Worm (Caenorhabditis elegans) whole organism, late embryonic: ENCODE measurements around the gene inx-3.

ENCODE experiments used
- C08G9.2 ChIP-seq: sonication (generic microtip); optimal IDR thresholded peaks from 2 replicates; lab custom pipeline; 2016; ENCODE audit warnings: mild to moderate bottlenecking, missing genetic modification characterization, moderate library complexity, missing compliant biosample characterization
- F13H6.1 ChIP-seq: sonication (generic microtip); optimal IDR thresholded peaks from 2 replicates; lab custom pipeline; 2016; ENCODE audit warnings: missing genetic modification characterization, missing compliant biosample characterization
- T23F11.4 ChIP-seq: fragments of 200-800 bp; sonication (Bioruptor generic); optimal IDR thresholded peaks from 2 replicates; lab custom pipeline; 2018; ENCODE audit warnings: mild to moderate bottlenecking, missing genetic modification characterization, missing compliant biosample characterization
- Y22D7AL.16 ChIP-seq: sonication (generic microtip); optimal IDR thresholded peaks from 2 replicates; lab custom pipeline; 2016; ENCODE audit warnings: missing genetic modification characterization, missing compliant biosample characterization
- ahr-1 ChIP-seq: sonication (generic microtip); optimal IDR thresholded peaks from 2 replicates; lab custom pipeline; 2016; ENCODE audit warnings: missing genetic modification characterization, missing compliant biosample characterization
- ceh-18 ChIP-seq: sonication (generic microtip); optimal IDR thresholded peaks from 2 replicates; lab custom pipeline; 2016; ENCODE audit warnings: missing genetic modification characterization, missing compliant biosample characterization
- ceh-2 ChIP-seq: sonication (generic microtip); optimal IDR thresholded peaks from 2 replicates; lab custom pipeline; 2016; ENCODE audit warnings: missing genotype, missing genetic modification characterization, missing compliant biosample characterization
- ceh-24 ChIP-seq: sonication (generic microtip); optimal IDR thresholded peaks from 2 replicates; lab custom pipeline; 2016; ENCODE audit warnings: mild to moderate bottlenecking, missing genetic modification characterization, missing compliant biosample characterization
- ceh-31 ChIP-seq: sonication (generic microtip); optimal IDR thresholded peaks from 2 replicates; lab custom pipeline; 2016; ENCODE audit warnings: missing genetic modification characterization, missing compliant biosample characterization
- ceh-34 ChIP-seq: sonication (generic microtip); optimal IDR thresholded peaks from 2 replicates; lab custom pipeline; 2016; ENCODE audit warnings: mild to moderate bottlenecking, missing genetic modification characterization, missing compliant biosample characterization
- ceh-45 ChIP-seq: fragments of 200-800 bp; sonication (Bioruptor generic); IDR thresholded peaks from 2 replicates; pipeline ENCODE4 v1.3.6; 2022; ENCODE audit warnings: missing genetic modification reagents, missing genetic modification characterization, missing compliant biosample characterization
- ceh-48 ChIP-seq: sonication (generic microtip); optimal IDR thresholded peaks from 2 replicates; lab custom pipeline; 2016; ENCODE audit warnings: missing genetic modification characterization, inconsistent platforms, missing compliant biosample characterization
- ceh-6 ChIP-seq: fragments of 200-800 bp; sonication (Bioruptor generic); optimal IDR thresholded peaks from 2 replicates; lab custom pipeline; 2018; ENCODE audit warnings: mild to moderate bottlenecking, missing genetic modification characterization, missing compliant biosample characterization
- ceh-9 ChIP-seq: sonication (generic microtip); optimal IDR thresholded peaks from 2 replicates; lab custom pipeline; 2016; ENCODE audit warnings: mild to moderate bottlenecking, missing genetic modification characterization, inconsistent platforms, missing compliant biosample characterization
- dmd-4 ChIP-seq: sonication (generic microtip); optimal IDR thresholded peaks from 2 replicates; lab custom pipeline; 2016; ENCODE audit warnings: borderline replicate concordance, missing genetic modification characterization, missing compliant biosample characterization
- dve-1 ChIP-seq: sonication (generic microtip); optimal IDR thresholded peaks from 2 replicates; lab custom pipeline; 2017; ENCODE audit warnings: antibody characterized with exemption, mild to moderate bottlenecking, missing genetic modification characterization, missing compliant biosample characterization
- elt-4 ChIP-seq: sonication (generic microtip); optimal IDR thresholded peaks from 2 replicates; lab custom pipeline; 2016; ENCODE audit warnings: missing genetic modification characterization, missing compliant biosample characterization
- ets-4 ChIP-seq: sonication (generic microtip); optimal IDR thresholded peaks from 2 replicates; lab custom pipeline; 2016; ENCODE audit warnings: missing genetic modification characterization, missing compliant biosample characterization
- eyg-1 ChIP-seq: sonication (generic microtip); optimal IDR thresholded peaks from 2 replicates; lab custom pipeline; 2016; ENCODE audit warnings: missing genotype, missing genetic modification characterization, missing compliant biosample characterization
- fkh-10 ChIP-seq: fragments of 150-350 bp; optimal IDR thresholded peaks from 2 replicates; lab custom pipeline; 2014; ENCODE audit warnings: missing biosample characterization, missing genetic modification reagents, missing genetic modification characterization
- hlh-13 ChIP-seq: fragments of 200-800 bp; sonication (Bioruptor generic); optimal IDR thresholded peaks from 2 replicates; lab custom pipeline; 2018; ENCODE audit warnings: mild to moderate bottlenecking, missing genetic modification characterization, missing compliant biosample characterization
- hlh-6 ChIP-seq: sonication (generic microtip); optimal IDR thresholded peaks from 2 replicates; lab custom pipeline; 2016; ENCODE audit warnings: missing genotype, missing genetic modification characterization, missing compliant biosample characterization
- hlh-8 ChIP-seq: sonication (generic microtip); optimal IDR thresholded peaks from 2 replicates; lab custom pipeline; 2016; ENCODE audit warnings: missing genotype, missing genetic modification characterization, missing compliant biosample characterization
- lim-6 ChIP-seq: sonication (generic microtip); optimal IDR thresholded peaks from 2 replicates; lab custom pipeline; 2016; ENCODE audit warnings: missing genetic modification characterization, missing compliant biosample characterization
- madf-2 ChIP-seq: sonication (generic microtip); optimal IDR thresholded peaks from 2 replicates; lab custom pipeline; 2017; ENCODE audit warnings: missing genetic modification characterization, missing compliant biosample characterization
- nfya-1 ChIP-seq: sonication (generic microtip); optimal IDR thresholded peaks from 2 replicates; lab custom pipeline; 2017; ENCODE audit warnings: missing genetic modification characterization, mild to moderate bottlenecking, missing compliant biosample characterization, antibody characterized with exemption, moderate library complexity
- nhr-232 ChIP-seq: sonication (generic microtip); optimal IDR thresholded peaks from 2 replicates; lab custom pipeline; 2016; ENCODE audit warnings: missing genetic modification characterization, missing compliant biosample characterization
- pat-9 ChIP-seq: fragments of 200-800 bp; sonication (Bioruptor generic); optimal IDR thresholded peaks from 2 replicates; lab custom pipeline; 2018; ENCODE audit warnings: mild to moderate bottlenecking, missing genetic modification characterization, moderate library complexity, missing compliant biosample characterization
- pax-1 ChIP-seq: fragments of 150-350 bp; optimal IDR thresholded peaks from 2 replicates; lab custom pipeline; 2014; ENCODE audit warnings: missing biosample characterization, missing genetic modification characterization
- pha-2 ChIP-seq: sonication (generic microtip); optimal IDR thresholded peaks from 2 replicates; lab custom pipeline; 2017; ENCODE audit warnings: mild to moderate bottlenecking, missing genetic modification characterization, missing compliant biosample characterization
- pqm-1 ChIP-seq: sonication (generic microtip); optimal IDR thresholded peaks from 2 replicates; lab custom pipeline; 2016; ENCODE audit warnings: missing genetic modification characterization, missing compliant biosample characterization
- pros-1 ChIP-seq: fragments of 150-350 bp; optimal IDR thresholded peaks from 2 replicates; lab custom pipeline; 2014; ENCODE audit warnings: missing biosample characterization, missing genetic modification reagents, missing genetic modification characterization
- ref-2 ChIP-seq: sonication (generic microtip); optimal IDR thresholded peaks from 2 replicates; lab custom pipeline; 2016; ENCODE audit warnings: missing genetic modification characterization, missing compliant biosample characterization
- sdc-2 ChIP-seq: sonication (generic microtip); optimal IDR thresholded peaks from 2 replicates; lab custom pipeline; 2016; ENCODE audit warnings: missing genotype, missing genetic modification characterization, missing compliant biosample characterization
- sox-2 ChIP-seq: fragments of 200-800 bp; sonication (Bioruptor generic); IDR thresholded peaks from 2 replicates; pipeline ENCODE4 v1.3.6; 2022; ENCODE audit warnings: missing genetic modification reagents, missing genetic modification characterization, missing compliant biosample characterization
- syd-9 ChIP-seq: sonication (generic microtip); optimal IDR thresholded peaks from 2 replicates; lab custom pipeline; 2016; ENCODE audit warnings: mild to moderate bottlenecking, missing genetic modification characterization, moderate library complexity, missing compliant biosample characterization
- tbx-2 ChIP-seq: sonication (generic microtip); optimal IDR thresholded peaks from 2 replicates; lab custom pipeline; 2016; ENCODE audit warnings: missing genetic modification characterization, missing compliant biosample characterization
- ttx-3 ChIP-seq: sonication (generic microtip); optimal IDR thresholded peaks from 2 replicates; lab custom pipeline; 2016; ENCODE audit warnings: missing genetic modification reagents, missing genetic modification characterization, missing compliant biosample characterization
- unc-3 ChIP-seq, 2 experiments: fragments of 200-800 bp in 1 of 2; sonication (Bioruptor generic) in 1 of 2; sonication (generic microtip) in 1 of 2; conservative IDR thresholded peaks in 1 of 2; optimal IDR thresholded peaks in 1 of 2; 2 replicates each; pipeline versions ENCODE4 v1.3.6 to Lab custom; 2016 to 2022; ENCODE audit warnings: missing compliant biosample characterization in 2 of 2, missing genetic modification characterization in 2 of 2, missing genetic modification reagents in 1 of 2
- unc-42 ChIP-seq: sonication (generic microtip); optimal IDR thresholded peaks from 2 replicates; lab custom pipeline; 2016; ENCODE audit warnings: missing genotype, missing genetic modification characterization, missing compliant biosample characterization
- unc-55 ChIP-seq: sonication (generic microtip); optimal IDR thresholded peaks from 2 replicates; lab custom pipeline; 2017; ENCODE audit warnings: missing biosample characterization, missing genetic modification reagents, missing genetic modification characterization
- unc-86 ChIP-seq: sonication (generic microtip); optimal IDR thresholded peaks from 2 replicates; lab custom pipeline; 2016; ENCODE audit warnings: missing genetic modification characterization, missing compliant biosample characterization
- zip-5 ChIP-seq: sonication (generic microtip); optimal IDR thresholded peaks from 2 replicates; lab custom pipeline; 2016; ENCODE audit warnings: missing genetic modification characterization, missing compliant biosample characterization
- ztf-16 ChIP-seq: sonication (generic microtip); optimal IDR thresholded peaks from 2 replicates; lab custom pipeline; 2017; ENCODE audit warnings: missing genetic modification characterization, missing compliant biosample characterization

inx-3 gene

DNA sequence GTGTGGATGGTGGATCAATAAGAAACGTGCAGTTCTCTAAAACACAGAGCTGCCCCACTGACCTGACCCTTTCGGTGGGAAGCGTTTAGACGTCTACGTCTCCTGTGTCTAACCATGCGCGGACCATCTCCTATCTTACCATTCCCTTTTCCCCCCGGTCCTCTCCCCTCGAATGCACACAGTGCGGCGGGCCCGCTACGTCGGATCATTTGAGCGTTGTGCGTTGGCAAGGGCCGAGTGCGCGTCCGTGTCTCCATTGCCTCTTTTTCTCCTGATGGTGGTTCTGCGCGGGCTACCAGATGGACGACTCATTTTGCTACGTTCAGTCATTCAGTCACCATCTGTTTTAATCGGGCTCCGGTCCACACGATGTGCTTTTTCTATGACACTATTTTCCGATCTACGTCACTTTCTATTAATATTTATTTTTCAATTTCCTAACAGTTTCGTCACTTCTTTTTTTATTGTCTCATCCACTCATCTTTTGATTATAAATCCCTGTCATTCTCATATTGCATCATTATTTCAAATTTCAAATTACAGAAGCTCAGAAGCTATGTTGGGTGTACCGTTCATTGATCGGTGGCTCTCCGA is at the start of gene inx-3:
Gene inx-3, plus strand, starts transcription at position 544 of the 594 bp plus-strand sequence.
- TF ChIP-seq dmd-4 (tag; lab: Kevin White, UChicago) (no peak), nhr-232 (tag; lab: Kevin White, UChicago) (peak; percentile 24), ceh-48 (tag; lab: Kevin White, UChicago) (no peak), C08G9.2 (tag; lab: Kevin White, UChicago) (peak; percentile 24), ceh-6 (GFP tag; lab: Kevin White, UChicago) (no peak), syd-9 (tag; lab: Kevin White, UChicago) (peak; percentile 29), ref-2 (tag; lab: Kevin White, UChicago) (peak; percentile 38), pqm-1 (tag; lab: Kevin White, UChicago) (no peak), ahr-1 (tag; lab: Kevin White, UChicago) (no peak), ceh-31 (tag; lab: Kevin White, UChicago) (peak; percentile 43), ceh-24 (tag; lab: Kevin White, UChicago) (no peak), hlh-8 (tag; lab: Kevin White, UChicago) (peak; percentile 22), fkh-10 (no peak), ceh-9 (tag; lab: Kevin White, UChicago) (no peak), ceh-34 (tag; lab: Kevin White, UChicago) (peak; percentile 56), ceh-2 (tag; lab: Kevin White, UChicago) (peak; percentile 17), T23F11.4 (GFP tag; lab: Kevin White, UChicago) (peak; percentile 48), elt-4 (tag; lab: Kevin White, UChicago) (no peak), tbx-2 (tag; lab: Kevin White, UChicago) (peak; percentile 63), hlh-6 (peak; percentile 32), eyg-1 (tag; lab: Kevin White, UChicago) (peak; percentile 40), sdc-2 (peak; percentile 42)

DNA sequence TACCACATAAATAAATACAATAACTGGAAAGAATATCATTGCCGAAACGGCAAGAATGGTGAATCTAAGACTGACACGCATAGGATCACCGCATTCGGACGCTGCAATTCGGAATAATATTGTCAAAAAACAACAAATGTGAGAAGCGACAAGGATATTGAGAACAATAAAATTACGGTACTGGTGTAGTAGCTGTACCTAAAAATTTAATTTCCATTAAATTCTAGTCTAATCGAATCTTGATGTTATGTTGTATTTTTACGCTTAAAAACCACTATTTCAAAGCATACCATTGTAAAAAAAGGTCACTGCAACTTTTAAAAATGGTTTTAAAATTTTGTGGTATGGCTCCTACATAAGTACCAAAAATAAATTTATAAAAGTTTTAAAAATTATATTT is 47.2 kb upstream of the inx-3 start, which contains the start of gene mig-23:
Gene mig-23, minus strand, starts transcription at position 101 of the 400 bp plus-strand sequence.
- TF ChIP-seq ceh-45 (GFP tag; lab: Robert Waterston, UW) (no peak), zip-5 (tag; lab: Kevin White, UChicago) (no peak), C08G9.2 (tag; lab: Kevin White, UChicago) (no peak), syd-9 (tag; lab: Kevin White, UChicago) (no peak), unc-86 (tag; lab: Kevin White, UChicago) (no peak), ceh-18 (tag; lab: Kevin White, UChicago) (no peak), pros-1 (tag; lab: Kevin White, UChicago) (no peak), F13H6.1 (tag; lab: Kevin White, UChicago) (no peak), T23F11.4 (GFP tag; lab: Kevin White, UChicago) (no peak), ceh-48 (tag; lab: Kevin White, UChicago) (no peak), nhr-232 (tag; lab: Kevin White, UChicago) (no peak), hlh-6 (no peak), unc-42 (tag; lab: Kevin White, UChicago) (no peak), Y22D7AL.16 (tag; lab: Kevin White, UChicago) (no peak), ztf-16 (tag; lab: Kevin White, UChicago) (no peak), unc-3 (GFP tag; conservative IDR thresholded peaks at IDR 0.05; lab: Robert Waterston, UW) (no peak), unc-3 (tag; optimal IDR thresholded peaks at IDR 0.05; lab: Kevin White, UChicago) (no peak), ceh-24 (tag; lab: Kevin White, UChicago) (no peak), nfya-1 (tag; lab: Kevin White, UChicago) (no peak), lim-6 (tag; lab: Kevin White, UChicago) (no peak)

DNA sequence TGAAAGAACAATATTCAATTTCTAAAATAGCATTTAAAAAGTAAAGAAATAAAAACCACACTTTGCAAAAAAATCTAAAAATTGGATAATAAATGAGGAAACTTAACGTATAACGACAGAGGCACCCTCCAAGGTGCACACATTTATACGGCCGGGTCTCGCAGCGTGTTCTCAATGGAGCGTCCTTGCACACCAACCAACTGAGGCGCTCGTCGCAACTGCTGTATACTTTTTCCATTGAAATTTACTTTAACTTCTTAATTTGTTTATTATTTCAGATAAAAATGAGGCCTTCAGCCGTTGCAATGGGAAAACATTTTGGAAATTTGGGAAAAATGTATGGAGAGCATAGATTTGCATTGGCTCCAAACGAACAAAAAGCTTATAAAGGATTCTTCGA is 42.8 kb upstream of the inx-3 start, which contains the start of the genes R07E4.5 and R07E4.3:
Gene R07E4.5, minus strand, starts transcription at position 1 of the 400 bp plus-strand sequence.
Gene R07E4.3, plus strand, starts transcription at position 285 of the 400 bp plus-strand sequence.
- TF ChIP-seq ets-4 (tag; lab: Kevin White, UChicago) (no peak), madf-2 (tag; lab: Kevin White, UChicago) (no peak), unc-55 (no peak), Y22D7AL.16 (tag; lab: Kevin White, UChicago) (no peak), ceh-18 (tag; lab: Kevin White, UChicago) (peak; percentile 22), sdc-2 (no peak), pat-9 (no peak), unc-42 (tag; lab: Kevin White, UChicago) (peak; percentile 39), ceh-31 (tag; lab: Kevin White, UChicago) (peak; percentile 56), hlh-6 (no peak), pha-2 (tag; lab: Kevin White, UChicago) (no peak), ttx-3 (tag; lab: Kevin White, UChicago) (no peak), ceh-34 (tag; lab: Kevin White, UChicago) (peak; percentile 10), hlh-13 (GFP tag; lab: Kevin White, UChicago) (no peak), sox-2 (GFP tag; lab: Robert Waterston, UW) (no peak), dve-1 (tag; lab: Kevin White, UChicago) (peak; percentile 45), pax-1 (no peak), nfya-1 (tag; lab: Kevin White, UChicago) (peak; percentile 51)
